Worm (Caenorhabditis elegans): ENCODE measurements around the gene amph-1.

- no peak for TF ChIP-seq tbx-2 (tag; optimal IDR thresholded peaks at IDR 0.05)
- TF ChIP-seq rnt-1 (tag; optimal IDR thresholded peaks at IDR 0.05) = no peak
- TF ChIP-seq lin-39 (tag; optimal IDR thresholded peaks at IDR 0.05) = no peak
- no peak for TF ChIP-seq lin-15B (tag; optimal IDR thresholded peaks at IDR 0.05)
- no peak for TF ChIP-seq zag-1 (tag; optimal IDR thresholded peaks at IDR 0.05)
- TF ChIP-seq ceh-82 (tag; optimal IDR thresholded peaks at IDR 0.05) = no peak
These were observed 24.4 kb downstream of the amph-1 start, which contains the start of gene W09C2.9 for ce11 chrIV:9623269-9623668.
